Fruit fly (Drosophila melanogaster): ENCODE measurements around the gene LSm-4.
A peak's percentile ranks its signal among the peaks of the same experiment; 100 is the strongest.

LSm-4 gene

dm6 chr2L:10396488-10396824 is 8.5 kb downstream of the LSm-4 start, which contains the start of gene Cnot4:
TSS of gene Cnot4 (plus strand) at chr2L:10396716.
- TF ChIP-seq CG33017 (tag; optimal IDR thresholded peaks at IDR 0.05) (no peak), pad (GFP tag; optimal IDR thresholded peaks at IDR 0.05) (no peak), CG7045 (GFP tag; optimal IDR thresholded peaks at IDR 0.05) (no peak), CG12768 (GFP tag; optimal IDR thresholded peaks at IDR 0.05) (no peak), CG5204 (GFP tag; optimal IDR thresholded peaks at IDR 0.05) (no peak), Clk (GFP tag; optimal IDR thresholded peaks at IDR 0.05) (no peak), Mnt (GFP tag; optimal IDR thresholded peaks at IDR 0.05) (no peak), CG1620 (GFP tag; optimal IDR thresholded peaks at IDR 0.05) (no peak), CG11617 (GFP tag; optimal IDR thresholded peaks at IDR 0.05) (no peak), tj (GFP tag; optimal IDR thresholded peaks at IDR 0.05) (no peak), Crg-1 (GFP tag; optimal IDR thresholded peaks at IDR 0.05) (no peak), Hr96 (GFP tag; optimal IDR thresholded peaks at IDR 0.05) (no peak), ovo (GFP tag; optimal IDR thresholded peaks at IDR 0.05) (no peak), cic (GFP tag; optimal IDR thresholded peaks at IDR 0.05) (no peak), bab1 (GFP tag; optimal IDR thresholded peaks at IDR 0.05) (no peak)

- no peak for TF ChIP-seq cnc (optimal IDR thresholded peaks at IDR 0.05)
- TF ChIP-seq CG1620 (GFP tag; optimal IDR thresholded peaks at IDR 0.05), result no peak
- TF ChIP-seq bab1 (GFP tag; optimal IDR thresholded peaks at IDR 0.05), result peak; percentile 32
- no peak for TF ChIP-seq CG14711 (tag; optimal IDR thresholded peaks at IDR 0.05)
- no peak for TF ChIP-seq Clk (GFP tag; optimal IDR thresholded peaks at IDR 0.05)
- no peak for TF ChIP-seq CG7045 (GFP tag; optimal IDR thresholded peaks at IDR 0.05)
- peak; percentile 25 for TF ChIP-seq CG33017 (tag; optimal IDR thresholded peaks at IDR 0.05)
- peak; percentile 79 for TF ChIP-seq kay (GFP tag; ENCODE audit: borderline replicate concordance)
- TF ChIP-seq CG12768 (GFP tag; optimal IDR thresholded peaks at IDR 0.05), result peak; percentile 19
- peak; percentile 5 for TF ChIP-seq CG11617 (GFP tag; optimal IDR thresholded peaks at IDR 0.05)
- TF ChIP-seq Mnt (GFP tag; optimal IDR thresholded peaks at IDR 0.05), result peak; percentile 28
Measured at dm6 chr2L:10395642-10396487, 9.1 kb downstream of the LSm-4 start, which contains the start of gene Mdh1. TSS of gene Mdh1 (minus strand) at chr2L:10396332.

- TF ChIP-seq kay (GFP tag; ENCODE audit: borderline replicate concordance) (no peak), CG14711 (tag; optimal IDR thresholded peaks at IDR 0.05) (no peak), Hr96 (GFP tag; optimal IDR thresholded peaks at IDR 0.05) (no peak), CG33017 (tag; optimal IDR thresholded peaks at IDR 0.05) (no peak), tj (GFP tag; optimal IDR thresholded peaks at IDR 0.05) (peak; percentile 96), cic (GFP tag; optimal IDR thresholded peaks at IDR 0.05) (no peak), Clk (GFP tag; optimal IDR thresholded peaks at IDR 0.05) (no peak)
Measured at dm6 chr2L:10395035-10395434, 10.0 kb downstream of the LSm-4 start.

dm6 chr2L:10393467-10393866 is 11.5 kb downstream of the LSm-4 start:
- TF ChIP-seq bab1 (GFP tag; optimal IDR thresholded peaks at IDR 0.05) (no peak), CG12768 (GFP tag; optimal IDR thresholded peaks at IDR 0.05) (no peak), ovo (GFP tag; optimal IDR thresholded peaks at IDR 0.05) (no peak), CG14711 (tag; optimal IDR thresholded peaks at IDR 0.05) (no peak), CG11617 (GFP tag; optimal IDR thresholded peaks at IDR 0.05) (no peak), CG7101 (tag; optimal IDR thresholded peaks at IDR 0.05) (no peak), kay (GFP tag; ENCODE audit: borderline replicate concordance) (no peak), Clk (GFP tag; optimal IDR thresholded peaks at IDR 0.05) (no peak), CG7045 (GFP tag; optimal IDR thresholded peaks at IDR 0.05) (no peak), Hr96 (GFP tag; optimal IDR thresholded peaks at IDR 0.05) (no peak), cic (GFP tag; optimal IDR thresholded peaks at IDR 0.05) (no peak), tj (GFP tag; optimal IDR thresholded peaks at IDR 0.05) (no peak), CG5204 (GFP tag; optimal IDR thresholded peaks at IDR 0.05) (no peak), CG1620 (GFP tag; optimal IDR thresholded peaks at IDR 0.05) (no peak), cnc (optimal IDR thresholded peaks at IDR 0.05) (no peak), Crg-1 (GFP tag; optimal IDR thresholded peaks at IDR 0.05) (no peak), pad (GFP tag; optimal IDR thresholded peaks at IDR 0.05) (no peak), Mnt (GFP tag; optimal IDR thresholded peaks at IDR 0.05) (no peak)

dm6 chr2L:10387869-10388726 is 16.9 kb downstream of the LSm-4 start, which contains the start of gene da:
TSS of gene da (plus strand) at chr2L:10388105.
- TF ChIP-seq CG33017 (tag; optimal IDR thresholded peaks at IDR 0.05) (peak; percentile 49), cnc (optimal IDR thresholded peaks at IDR 0.05) (no peak), CG14711 (tag; optimal IDR thresholded peaks at IDR 0.05) (peak; percentile 63), Clk (GFP tag; optimal IDR thresholded peaks at IDR 0.05) (no peak), bab1 (GFP tag; optimal IDR thresholded peaks at IDR 0.05) (peak; percentile 21), kay (GFP tag; ENCODE audit: borderline replicate concordance) (peak; percentile 99), CG12768 (GFP tag; optimal IDR thresholded peaks at IDR 0.05) (peak; percentile 52), CG7045 (GFP tag; optimal IDR thresholded peaks at IDR 0.05) (peak; percentile 53), CG7101 (tag; optimal IDR thresholded peaks at IDR 0.05) (peak; percentile 62), CG1620 (GFP tag; optimal IDR thresholded peaks at IDR 0.05) (peak; percentile 70), tj (GFP tag; optimal IDR thresholded peaks at IDR 0.05) (peak; percentile 30), cic (GFP tag; optimal IDR thresholded peaks at IDR 0.05) (peak; percentile 45), ovo (GFP tag; optimal IDR thresholded peaks at IDR 0.05) (no peak), pad (GFP tag; optimal IDR thresholded peaks at IDR 0.05) (peak; percentile 28), Mnt (GFP tag; optimal IDR thresholded peaks at IDR 0.05) (peak; percentile 69), Hr96 (GFP tag; optimal IDR thresholded peaks at IDR 0.05) (no peak), CG5204 (GFP tag; optimal IDR thresholded peaks at IDR 0.05) (no peak), toe (GFP tag; optimal IDR thresholded peaks at IDR 0.05) (no peak), Crg-1 (GFP tag; optimal IDR thresholded peaks at IDR 0.05) (peak; percentile 33), CG11617 (GFP tag; optimal IDR thresholded peaks at IDR 0.05) (peak; percentile 74)

Data from whole organism, adult.